Worm (Caenorhabditis elegans) whole organism, L3 larva: ENCODE measurements around the gene Y116A8C.43.

Experiments used
- R02D3.7 ChIP-seq: fragments of 150-350 bp; optimal IDR thresholded peaks from 2 replicates; lab custom pipeline; 2014; ENCODE audit warnings: missing biosample characterization, missing genetic modification characterization
- ZK546.5 ChIP-seq: sonication (generic microtip); optimal IDR thresholded peaks from 2 replicates; lab custom pipeline; 2017; ENCODE audit warnings: missing biosample characterization, missing genetic modification characterization
- aly-2 ChIP-seq: fragments of 150-350 bp; optimal IDR thresholded peaks from 2 replicates; lab custom pipeline; 2014; ENCODE audit warnings: missing biosample characterization, missing genetic modification characterization
- ama-1 ChIP-seq: fragments of 150-350 bp; optimal IDR thresholded peaks from 2 replicates; lab custom pipeline; 2018
- ceh-28 ChIP-seq: fragments of 150-350 bp; optimal IDR thresholded peaks from 2 replicates; lab custom pipeline; 2014; ENCODE audit warnings: missing biosample characterization, missing genetic modification reagents, missing genetic modification characterization
- ceh-82 ChIP-seq: fragments of 150-350 bp; optimal IDR thresholded peaks from 2 replicates; lab custom pipeline; 2014; ENCODE audit warnings: missing biosample characterization, missing genetic modification characterization
- ceh-9 ChIP-seq: sonication (generic microtip); optimal IDR thresholded peaks from 2 replicates; lab custom pipeline; 2018; ENCODE audit warnings: missing biosample characterization, missing genetic modification characterization
- daf-12 ChIP-seq: fragments of 150-350 bp; optimal IDR thresholded peaks from 2 replicates; lab custom pipeline; 2014; ENCODE audit warnings: missing biosample characterization, missing genetic modification reagents, missing genetic modification characterization
- egl-27 ChIP-seq: sonication (generic microtip); optimal IDR thresholded peaks from 4 replicates; lab custom pipeline; 2017; ENCODE audit warnings: missing biosample characterization, missing genetic modification reagents, missing genetic modification characterization
- egl-5 ChIP-seq: fragments of 150-350 bp; optimal IDR thresholded peaks from 2 replicates; lab custom pipeline; 2017; ENCODE audit warnings: missing biosample characterization, missing genetic modification reagents, missing genetic modification characterization, inconsistent platforms
- elt-2 ChIP-seq: sonication (generic microtip); optimal IDR thresholded peaks from 2 replicates; lab custom pipeline; 2016; ENCODE audit warnings: missing genetic modification reagents, mild to moderate bottlenecking, missing genetic modification characterization, missing compliant biosample characterization
- elt-3 ChIP-seq, 3 experiments: fragments of 150-350 bp in 1 of 3; sonication (generic microtip) in 2 of 3; optimal IDR thresholded peaks; 2 replicates in 2 of 3; 4 replicates in 1 of 3; lab custom pipeline; 2014 to 2017; ENCODE audit warnings: missing biosample characterization in 3 of 3, missing genetic modification characterization in 3 of 3
- fkh-10 ChIP-seq: sonication (generic microtip); optimal IDR thresholded peaks from 2 replicates; lab custom pipeline; 2017; ENCODE audit warnings: missing biosample characterization, missing genetic modification reagents, missing genetic modification characterization
- fkh-2 ChIP-seq: fragments of 150-350 bp; optimal IDR thresholded peaks from 2 replicates; lab custom pipeline; 2014; ENCODE audit warnings: missing biosample characterization, missing genetic modification reagents, missing genetic modification characterization
- hmg-11 ChIP-seq: sonication (generic microtip); optimal IDR thresholded peaks from 2 replicates; lab custom pipeline; 2016; ENCODE audit warnings: missing genetic modification characterization, missing compliant biosample characterization
- jun-1 ChIP-seq: fragments of 150-350 bp; optimal IDR thresholded peaks from 2 replicates; lab custom pipeline; 2014; ENCODE audit warnings: missing biosample characterization, missing genetic modification reagents, missing genetic modification characterization
- lin-15B ChIP-seq: fragments of 150-350 bp; optimal IDR thresholded peaks from 2 replicates; lab custom pipeline; 2014; ENCODE audit warnings: missing biosample characterization, missing genetic modification characterization
- lsy-12 ChIP-seq: sonication (generic microtip); optimal IDR thresholded peaks from 2 replicates; lab custom pipeline; 2016; ENCODE audit warnings: mild to moderate bottlenecking, missing genetic modification characterization, missing compliant biosample characterization
- mdl-1 ChIP-seq: fragments of 150-350 bp; optimal IDR thresholded peaks from 2 replicates; lab custom pipeline; 2014; ENCODE audit warnings: missing biosample characterization, missing genetic modification characterization
- mml-1 ChIP-seq: fragments of 150-350 bp; sonication (generic microtip); optimal IDR thresholded peaks from 3 replicates; lab custom pipeline; 2014; ENCODE audit warnings: missing biosample characterization, missing genetic modification characterization
- nfya-1 ChIP-seq: sonication (generic microtip); optimal IDR thresholded peaks from 2 replicates; lab custom pipeline; 2017; ENCODE audit warnings: missing genetic modification characterization, mild to moderate bottlenecking, missing compliant biosample characterization, antibody characterized with exemption, moderate library complexity; ENCODE audit not compliant: insufficient read depth
- nhr-11 ChIP-seq: fragments of 150-350 bp; optimal IDR thresholded peaks from 2 replicates; lab custom pipeline; 2014; ENCODE audit warnings: missing biosample characterization, missing genetic modification characterization
- nhr-12 ChIP-seq: fragments of 150-350 bp; optimal IDR thresholded peaks from 2 replicates; lab custom pipeline; 2014; ENCODE audit warnings: missing biosample characterization, missing genetic modification characterization
- nhr-237 ChIP-seq: fragments of 150-350 bp; optimal IDR thresholded peaks from 2 replicates; lab custom pipeline; 2014; ENCODE audit warnings: missing biosample characterization, missing genetic modification characterization
- nhr-25 ChIP-seq: sonication (generic microtip); optimal IDR thresholded peaks from 2 replicates; lab custom pipeline; 2017; ENCODE audit warnings: missing biosample characterization, missing genetic modification characterization
- nhr-28 ChIP-seq: fragments of 150-350 bp; optimal IDR thresholded peaks from 2 replicates; lab custom pipeline; 2014; ENCODE audit warnings: missing biosample characterization, missing genetic modification characterization
- nhr-43 ChIP-seq: sonication (generic microtip); optimal IDR thresholded peaks from 2 replicates; lab custom pipeline; 2016; ENCODE audit warnings: mild to moderate bottlenecking, missing genetic modification characterization, missing compliant biosample characterization; ENCODE audit not compliant: poor library complexity, severe bottlenecking
- pha-4 ChIP-seq: fragments of 150-350 bp; optimal IDR thresholded peaks from 2 replicates; lab custom pipeline; 2014; ENCODE audit warnings: missing biosample characterization, missing genetic modification reagents, missing genetic modification characterization
- sea-2 ChIP-seq: fragments of 150-350 bp; sonication (generic microtip); optimal IDR thresholded peaks from 4 replicates; lab custom pipeline; 2014; ENCODE audit warnings: missing biosample characterization, missing genetic modification reagents, missing genetic modification characterization
- skn-1 ChIP-seq: fragments of 150-350 bp; optimal IDR thresholded peaks from 2 replicates; lab custom pipeline; 2014; ENCODE audit warnings: missing biosample characterization, missing genetic modification characterization
- snpc-4 ChIP-seq: fragments of 150-350 bp; optimal IDR thresholded peaks from 2 replicates; lab custom pipeline; 2014; ENCODE audit warnings: missing biosample characterization, missing genetic modification characterization
- unc-62 ChIP-seq: fragments of 150-350 bp; sonication (generic microtip); optimal IDR thresholded peaks from 4 replicates; lab custom pipeline; 2014; ENCODE audit warnings: missing biosample characterization, missing genetic modification reagents, missing genetic modification characterization
- zag-1 ChIP-seq: fragments of 150-350 bp; optimal IDR thresholded peaks from 2 replicates; lab custom pipeline; 2014; ENCODE audit warnings: missing biosample characterization, missing genetic modification characterization
- ztf-11 ChIP-seq: fragments of 150-350 bp; optimal IDR thresholded peaks from 2 replicates; lab custom pipeline; 2014; ENCODE audit warnings: missing biosample characterization, missing genetic modification characterization
- ztf-4 ChIP-seq: fragments of 150-350 bp; optimal IDR thresholded peaks from 2 replicates; lab custom pipeline; 2014; ENCODE audit warnings: missing biosample characterization, missing genetic modification characterization

Gene Y116A8C.43

ce11 chrIV:17105578-17105977 lies 16.9 kb downstream of the Y116A8C.43 start:
- TF ChIP-seq mml-1 (tag; lab: Kevin White, UChicago) (no peak), nhr-28 (tag; lab: Kevin White, UChicago) (no peak), hmg-11 (tag; lab: Kevin White, UChicago) (no peak), ztf-4 (tag; lab: Kevin White, UChicago) (no peak), daf-12 (no peak), nhr-12 (tag; lab: Kevin White, UChicago) (no peak), egl-5 (no peak), nfya-1 (tag; lab: Kevin White, UChicago) (no peak), sea-2 (GFP tag; lab: Kevin White, UChicago) (no peak), nhr-237 (tag; lab: Kevin White, UChicago) (no peak), aly-2 (tag; lab: Kevin White, UChicago) (no peak), ama-1 (lab: Kevin White, UChicago) (no peak), lin-15B (tag; lab: Kevin White, UChicago) (no peak), fkh-2 (tag; lab: Kevin White, UChicago) (no peak), snpc-4 (no peak), ceh-82 (tag; lab: Kevin White, UChicago) (no peak), skn-1 (tag; lab: Kevin White, UChicago) (no peak), elt-3 (tag; optimal IDR thresholded peaks at IDR 0.05; lab: Kevin White, UChicago) (no peak), nhr-11 (no peak), fkh-10 (GFP tag; lab: Kevin White, UChicago) (no peak)

- no peak for TF ChIP-seq skn-1 (tag; lab: Kevin White, UChicago)
Observed at ce11 chrIV:17108200-17108599, 19.5 kb downstream of the Y116A8C.43 start.

- TF ChIP-seq nhr-12 (tag; lab: Kevin White, UChicago) (no peak), ZK546.5 (tag; lab: Kevin White, UChicago) (no peak), ceh-82 (tag; lab: Kevin White, UChicago) (no peak), egl-27 (no peak), nhr-25 (no peak), elt-2 (tag; lab: Kevin White, UChicago) (no peak), nfya-1 (tag; lab: Kevin White, UChicago) (peak; percentile 87), nhr-43 (tag; lab: Kevin White, UChicago) (no peak)
Observed at ce11 chrIV:17108805-17109204, 20.2 kb downstream of the Y116A8C.43 start.

ce11 chrIV:17109436-17109835 lies 20.8 kb downstream of the Y116A8C.43 start:
- TF ChIP-seq ceh-82 (tag; lab: Kevin White, UChicago) (no peak), nfya-1 (tag; lab: Kevin White, UChicago) (peak; percentile 91)

- TF ChIP-seq R02D3.7 (tag; lab: Kevin White, UChicago) (no peak), hmg-11 (tag; lab: Kevin White, UChicago) (no peak), ceh-28 (tag; lab: Kevin White, UChicago) (no peak), lsy-12 (tag; lab: Kevin White, UChicago) (no peak), zag-1 (no peak), sea-2 (GFP tag; lab: Kevin White, UChicago) (no peak), fkh-10 (GFP tag; lab: Kevin White, UChicago) (no peak), aly-2 (tag; lab: Kevin White, UChicago) (no peak), pha-4 (tag; lab: Kevin White, UChicago) (no peak), daf-12 (no peak), unc-62 (GFP tag; lab: Kevin White, UChicago) (no peak), jun-1 (tag; lab: Kevin White, UChicago) (no peak), ztf-4 (tag; lab: Kevin White, UChicago) (no peak), elt-2 (tag; lab: Kevin White, UChicago) (no peak), ztf-11 (no peak), snpc-4 (no peak), mdl-1 (tag; lab: Kevin White, UChicago) (no peak), nhr-237 (tag; lab: Kevin White, UChicago) (no peak), ceh-9 (tag; lab: Kevin White, UChicago) (no peak)
Observed at ce11 chrIV:17110882-17111281, 22.2 kb downstream of the Y116A8C.43 start, which contains the start of gene sfa-1. sfa-1 (minus strand) TSS chrIV:17110982.
